Worm (Caenorhabditis elegans): ENCODE measurements around the gene T13C5.6.

The T13C5.6 gene

DNA sequence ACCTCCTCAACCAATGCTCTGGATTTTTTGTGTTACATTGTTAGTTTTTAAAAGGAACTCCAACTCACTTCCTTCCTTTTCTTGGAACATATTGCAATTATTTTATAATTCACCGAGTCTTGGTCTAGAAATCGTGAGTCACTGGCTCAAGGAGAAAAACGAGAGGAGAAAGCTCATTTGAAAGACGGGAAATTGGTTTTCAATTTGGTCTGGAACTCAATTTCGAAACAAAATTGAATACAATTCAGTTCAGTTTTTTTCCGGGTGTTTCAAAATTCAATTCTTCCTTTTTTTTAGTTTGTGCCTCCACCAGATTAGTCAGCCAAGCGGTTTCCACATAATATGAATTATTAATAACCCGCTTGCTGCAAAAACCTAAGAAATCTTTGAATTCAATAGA is 40.4 kb upstream of the T13C5.6 start:
- TF ChIP-seq ces-1 (GFP tag; optimal IDR thresholded peaks at IDR 0.05) (peak; percentile 57), lin-32 (GFP tag; optimal IDR thresholded peaks at IDR 0.05) (no peak)

ce11 chrX:6247013-6247412 is 39.5 kb upstream of the T13C5.6 start:
- TF ChIP-seq pha-4 (tag; optimal IDR thresholded peaks at IDR 0.05) (no peak), ztf-11 (tag; optimal IDR thresholded peaks at IDR 0.05) (no peak), ces-1 (GFP tag; optimal IDR thresholded peaks at IDR 0.05) (no peak), tbx-8 (GFP tag; optimal IDR thresholded peaks at IDR 0.05) (no peak), nhr-2 (tag; optimal IDR thresholded peaks at IDR 0.05) (no peak), nhr-76 (tag; optimal IDR thresholded peaks at IDR 0.05) (no peak)

DNA sequence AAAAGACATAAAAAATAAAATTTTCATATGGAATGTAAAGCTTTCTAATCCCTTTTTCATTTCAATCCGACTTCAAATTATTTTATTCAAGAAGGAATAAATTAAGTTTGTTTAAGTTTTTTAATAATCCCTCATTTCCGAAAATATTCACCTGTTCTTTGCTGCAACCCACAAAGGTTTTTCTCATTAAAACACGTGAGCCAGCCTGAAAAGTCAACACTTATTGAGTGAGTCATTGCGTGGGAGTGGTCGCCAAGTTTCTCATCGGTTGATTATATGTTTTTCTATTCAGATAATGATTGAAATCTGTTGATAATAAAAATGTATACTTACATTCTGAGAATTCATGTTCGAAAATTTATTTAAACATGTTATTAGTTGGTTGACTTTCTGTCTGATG is 38.0 kb upstream of the T13C5.6 start:
- no peak for TF ChIP-seq drap-1 (GFP tag; optimal IDR thresholded peaks at IDR 0.05)
- TF ChIP-seq lin-13 (tag; optimal IDR thresholded peaks at IDR 0.05): no peak
- TF ChIP-seq nhr-76 (tag; optimal IDR thresholded peaks at IDR 0.05): no peak
- TF ChIP-seq M03D4.4 (tag; optimal IDR thresholded peaks at IDR 0.05): no peak
- TF ChIP-seq ceh-39 (tag; optimal IDR thresholded peaks at IDR 0.05): no peak
- no peak for TF ChIP-seq nhr-237 (tag; optimal IDR thresholded peaks at IDR 0.05)
- no peak for TF ChIP-seq nhr-2 (tag; optimal IDR thresholded peaks at IDR 0.05)
- no peak for TF ChIP-seq mls-2 (tag; optimal IDR thresholded peaks at IDR 0.05)

ce11 chrX:6240640-6241033 is 33.1 kb upstream of the T13C5.6 start, which contains the start of gene got-2.2:
Gene got-2.2, plus strand, starts transcription at chrX:6240983.
- no peak for TF ChIP-seq snpc-4 (tag; optimal IDR thresholded peaks at IDR 0.05)
- TF ChIP-seq pha-4 (tag; optimal IDR thresholded peaks at IDR 0.05): no peak
- TF ChIP-seq zip-8 (tag; optimal IDR thresholded peaks at IDR 0.05): no peak
- TF ChIP-seq unc-120 (tag; optimal IDR thresholded peaks at IDR 0.05; ENCODE audit: poor library complexity, severe bottlenecking): no peak
- no peak for TF ChIP-seq cnd-1 (tag; optimal IDR thresholded peaks at IDR 0.05)
- no peak for TF ChIP-seq bed-3 (GFP tag; optimal IDR thresholded peaks at IDR 0.05)
- no peak for TF ChIP-seq unc-39 (tag; optimal IDR thresholded peaks at IDR 0.05)
- no peak for TF ChIP-seq M03D4.4 (tag; optimal IDR thresholded peaks at IDR 0.05)
- TF ChIP-seq nhr-12 (tag; optimal IDR thresholded peaks at IDR 0.05): no peak
- no peak for TF ChIP-seq ceh-43 (GFP tag; optimal IDR thresholded peaks at IDR 0.05)
- no peak for TF ChIP-seq mep-1 (tag; optimal IDR thresholded peaks at IDR 0.05)
- no peak for TF ChIP-seq lin-32 (GFP tag; optimal IDR thresholded peaks at IDR 0.05)
- TF ChIP-seq elt-1 (tag; optimal IDR thresholded peaks at IDR 0.05; ENCODE audit: borderline replicate concordance, insufficient read depth): no peak
- no peak for TF ChIP-seq tbx-8 (GFP tag; optimal IDR thresholded peaks at IDR 0.05)
- TF ChIP-seq ces-1 (GFP tag; optimal IDR thresholded peaks at IDR 0.05): no peak
- TF ChIP-seq hlh-1 (tag; optimal IDR thresholded peaks at IDR 0.05): no peak
- TF ChIP-seq mls-2 (tag; optimal IDR thresholded peaks at IDR 0.05): no peak

DNA sequence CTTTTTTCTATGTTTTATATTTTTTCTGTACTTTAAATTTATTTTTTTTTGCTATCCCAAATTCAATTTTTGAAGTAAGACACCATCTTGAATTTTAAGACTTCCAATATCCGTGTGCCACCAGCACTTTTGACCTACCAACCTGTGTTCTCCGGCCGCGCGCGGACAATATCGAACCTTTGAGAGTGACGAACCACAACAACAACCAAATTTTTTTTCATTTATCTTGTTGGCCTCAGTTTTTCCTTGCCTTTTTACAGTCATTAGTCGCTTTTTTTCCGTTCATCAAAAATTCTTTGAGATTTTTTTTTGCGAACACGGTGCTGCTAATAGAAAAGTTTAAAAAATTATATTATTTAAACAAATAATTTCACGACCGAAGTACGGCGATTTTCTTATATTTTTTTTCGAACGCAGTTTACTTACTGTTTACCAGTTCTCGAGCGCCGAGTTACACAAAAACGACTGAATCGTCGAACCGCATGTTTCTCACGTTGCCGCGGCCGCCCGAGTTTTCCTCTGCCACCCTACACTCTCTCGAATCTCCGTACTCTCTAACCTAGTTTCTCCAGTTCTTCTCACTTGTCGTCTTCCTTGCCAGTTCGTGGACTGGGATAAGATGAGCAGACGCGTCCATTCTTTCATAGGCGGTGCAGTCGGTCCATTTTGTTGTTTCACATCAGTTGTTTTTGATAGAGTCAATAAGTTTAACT is 32.6 kb upstream of the T13C5.6 start:
- TF ChIP-seq hlh-1 (tag; optimal IDR thresholded peaks at IDR 0.05) (peak; percentile 69), mep-1 (tag; optimal IDR thresholded peaks at IDR 0.05) (no peak), nhr-2 (tag; optimal IDR thresholded peaks at IDR 0.05) (peak; percentile 20)

DNA sequence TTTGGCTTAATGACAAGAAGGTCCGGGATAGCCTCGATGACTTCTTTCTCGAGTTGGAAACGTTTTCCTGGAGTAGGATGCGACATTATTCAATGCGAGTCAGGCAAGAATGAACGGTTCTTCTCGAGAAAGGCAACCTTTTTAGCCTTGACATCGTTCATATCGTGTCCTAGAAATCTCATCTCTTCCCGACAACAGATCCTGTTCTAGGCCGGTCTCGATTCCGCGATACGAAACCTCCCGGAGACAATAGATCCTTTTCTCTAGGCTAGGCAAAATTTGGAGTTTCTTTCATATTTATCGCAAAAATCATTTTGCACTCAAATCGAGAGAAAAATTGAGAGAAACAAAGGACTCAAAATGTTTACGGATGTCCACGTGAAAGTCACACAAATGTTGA is 31.5 kb upstream of the T13C5.6 start, which contains the start of gene rml-3:
TSS of gene rml-3 (minus strand) at position 93 of the 400 bp plus-strand sequence.
- TF ChIP-seq flh-1 (GFP tag; optimal IDR thresholded peaks at IDR 0.05) (no peak), elt-1 (tag; optimal IDR thresholded peaks at IDR 0.05; ENCODE audit: borderline replicate concordance, insufficient read depth) (peak; percentile 77)

DNA sequence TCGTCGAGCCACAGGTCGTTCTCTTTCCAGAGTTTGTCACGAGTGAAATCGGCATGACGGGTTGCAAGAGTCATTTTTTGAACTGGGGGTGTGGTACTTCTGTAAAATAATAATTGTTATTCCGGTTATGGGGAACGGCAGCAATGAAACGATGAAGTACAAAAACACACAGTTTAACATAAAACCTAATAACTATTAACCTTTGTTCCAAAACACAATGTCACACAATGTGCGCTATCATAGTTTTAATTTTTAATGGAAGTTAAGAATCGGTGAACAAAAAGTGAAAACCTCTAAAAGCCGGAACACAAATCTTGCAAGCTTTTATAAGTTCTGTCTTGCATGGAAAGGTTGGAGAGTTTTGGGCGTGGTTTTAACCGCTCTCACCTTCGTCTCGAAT is 28.0 kb upstream of the T13C5.6 start, which contains the start of gene hsp-43:
TSS of gene hsp-43 (minus strand) at position 101 of the 400 bp plus-strand sequence.
- TF ChIP-seq mls-2 (tag; optimal IDR thresholded peaks at IDR 0.05) (no peak), ztf-11 (tag; optimal IDR thresholded peaks at IDR 0.05) (no peak), nhr-76 (tag; optimal IDR thresholded peaks at IDR 0.05) (no peak), drap-1 (GFP tag; optimal IDR thresholded peaks at IDR 0.05) (no peak), mab-5 (tag; optimal IDR thresholded peaks at IDR 0.05) (no peak), hlh-1 (tag; optimal IDR thresholded peaks at IDR 0.05) (no peak), unc-62 (GFP tag; optimal IDR thresholded peaks at IDR 0.05) (no peak), blmp-1 (tag; optimal IDR thresholded peaks at IDR 0.05) (no peak), mep-1 (tag; optimal IDR thresholded peaks at IDR 0.05) (no peak), unc-120 (tag; optimal IDR thresholded peaks at IDR 0.05; ENCODE audit: poor library complexity, severe bottlenecking) (no peak), unc-39 (tag; optimal IDR thresholded peaks at IDR 0.05) (no peak), lin-13 (tag; optimal IDR thresholded peaks at IDR 0.05) (no peak), lsy-2 (tag; optimal IDR thresholded peaks at IDR 0.05) (no peak), bed-3 (GFP tag; optimal IDR thresholded peaks at IDR 0.05) (no peak), cnd-1 (tag; optimal IDR thresholded peaks at IDR 0.05) (no peak)
